Fruit fly (Drosophila melanogaster) whole organism, embryonic: Measurements from ENCODE around the gene Uro.

Experiments
- Bgb ChIP-seq: fragments of 200-800 bp; sonication (Bioruptor generic); IDR thresholded peaks from 2 replicates; pipeline ENCODE4 v1.3.6; 2022; ENCODE audit warnings: missing biosample characterization, missing genetic modification characterization; ENCODE audit not compliant: partially characterized antibody
- CG10654 ChIP-seq: fragments of 200-800 bp; sonication (Bioruptor generic); optimal IDR thresholded peaks from 2 replicates; lab custom pipeline; 2016; ENCODE audit warnings: missing biosample characterization, missing genetic modification characterization
- CG11398 ChIP-seq: fragments of 200-800 bp; sonication (Bioruptor generic); optimal IDR thresholded peaks from 2 replicates; lab custom pipeline; 2016; ENCODE audit warnings: missing biosample characterization, missing genetic modification characterization
- CG12071 ChIP-seq: fragments of 200-800 bp; sonication (Bioruptor generic); optimal IDR thresholded peaks from 3 replicates; lab custom pipeline; 2018; ENCODE audit warnings: missing biosample characterization, mild to moderate bottlenecking, missing genetic modification characterization
- CG12104 ChIP-seq: fragments of 200-800 bp; sonication (Bioruptor generic); optimal IDR thresholded peaks from 3 replicates; lab custom pipeline; 2016; ENCODE audit warnings: missing biosample characterization, missing genetic modification characterization
- CG12659 ChIP-seq: fragments of 200-800 bp; sonication (Bioruptor generic); optimal IDR thresholded peaks from 3 replicates; lab custom pipeline; 2017; ENCODE audit warnings: mild to moderate bottlenecking, missing biosample characterization, missing genetic modification reagents, missing genetic modification characterization
- CG13894 ChIP-seq: fragments of 200-800 bp; sonication (Bioruptor generic); optimal IDR thresholded peaks from 3 replicates; lab custom pipeline; 2018; ENCODE audit warnings: missing biosample characterization, mild to moderate bottlenecking, missing genetic modification characterization, moderate library complexity
- CG14014 ChIP-seq: fragments of 200-800 bp; sonication (Bioruptor generic); IDR thresholded peaks from 2 replicates; pipeline ENCODE4 v1.3.6; 2022; ENCODE audit warnings: missing biosample characterization, missing genetic modification characterization
- CG14667 ChIP-seq: fragments of 200-800 bp; sonication (Bioruptor generic); IDR thresholded peaks from 2 replicates; pipeline ENCODE4 v1.3.6; 2022; ENCODE audit warnings: missing biosample characterization, missing genetic modification characterization
- CG1603 ChIP-seq: fragments of 200-800 bp; sonication (Bioruptor generic); optimal IDR thresholded peaks from 2 replicates; lab custom pipeline; 2019; ENCODE audit warnings: missing biosample characterization, mild to moderate bottlenecking, missing genetic modification characterization, moderate library complexity
- CG1647 ChIP-seq: fragments of 200-800 bp; sonication (Bioruptor generic); optimal IDR thresholded peaks from 3 replicates; lab custom pipeline; 2016; ENCODE audit warnings: missing biosample characterization, missing genetic modification characterization
- CG17385 ChIP-seq: fragments of 200-800 bp; sonication (Bioruptor generic); optimal IDR thresholded peaks from 3 replicates; lab custom pipeline; 2018; ENCODE audit warnings: missing biosample characterization, mild to moderate bottlenecking, missing genetic modification characterization
- CG34422 ChIP-seq: fragments of 200-800 bp; sonication (Bioruptor generic); IDR thresholded peaks from 3 replicates; pipeline ENCODE4 v1.3.6; 2022; ENCODE audit warnings: missing biosample characterization, missing genetic modification characterization
- CG4360 ChIP-seq: fragments of 200-800 bp; sonication (Bioruptor generic); IDR thresholded peaks from 2 replicates; pipeline ENCODE4 v1.3.6; 2022; ENCODE audit warnings: missing biosample characterization, missing genetic modification characterization
- CG6272 ChIP-seq: fragments of 200-800 bp; sonication (Bioruptor generic); IDR thresholded peaks from 2 replicates; pipeline ENCODE4 v1.3.6; 2022; ENCODE audit warnings: missing biosample characterization, missing genetic modification characterization
- CG6791 ChIP-seq: fragments of 200-800 bp; sonication (Bioruptor generic); IDR thresholded peaks from 3 replicates; pipeline ENCODE4 v1.3.6; 2022; ENCODE audit warnings: missing biosample characterization, missing genetic modification characterization; ENCODE audit not compliant: partially characterized antibody
- CG8388 ChIP-seq: fragments of 200-800 bp; sonication (Bioruptor generic); optimal IDR thresholded peaks from 2 replicates; lab custom pipeline; 2019; ENCODE audit warnings: missing biosample characterization, mild to moderate bottlenecking, missing genetic modification characterization, moderate library complexity
- CG8924 ChIP-seq: fragments of 200-800 bp; optimal IDR thresholded peaks from 3 replicates; lab custom pipeline; 2019; ENCODE audit warnings: missing biosample characterization, mild to moderate bottlenecking, missing genetic modification characterization, moderate library complexity
- CG9437 ChIP-seq: fragments of 200-800 bp; sonication (Bioruptor generic); optimal IDR thresholded peaks from 2 replicates; lab custom pipeline; 2018; ENCODE audit warnings: missing biosample characterization, mild to moderate bottlenecking, missing genetic modification characterization
- CG9932 ChIP-seq: fragments of 200-800 bp; sonication (Bioruptor generic); IDR thresholded peaks from 2 replicates; pipeline ENCODE4 v1.3.6; 2022; ENCODE audit warnings: missing biosample characterization, missing genetic modification characterization
- CrebB ChIP-seq: fragments of 200-800 bp; sonication (Bioruptor generic); optimal IDR thresholded peaks from 3 replicates; lab custom pipeline; 2018; ENCODE audit warnings: missing biosample characterization, mild to moderate bottlenecking, missing genetic modification characterization
- HLHmδ ChIP-seq: fragments of 200-800 bp; sonication (Bioruptor generic); optimal IDR thresholded peaks from 2 replicates; lab custom pipeline; 2018; ENCODE audit warnings: missing biosample characterization, mild to moderate bottlenecking, missing genetic modification characterization, moderate library complexity
- Hmx ChIP-seq: fragments of 200-800 bp; sonication (Bioruptor generic); optimal IDR thresholded peaks from 2 replicates; lab custom pipeline; 2016; ENCODE audit warnings: missing biosample characterization, missing genetic modification characterization
- Hsf ChIP-seq: fragments of 200-800 bp; sonication (Bioruptor generic); optimal IDR thresholded peaks from 3 replicates; lab custom pipeline; 2016; ENCODE audit warnings: missing biosample characterization, missing genetic modification characterization
- Myb ChIP-seq: fragments of 200-800 bp; sonication (Bioruptor generic); optimal IDR thresholded peaks from 2 replicates; lab custom pipeline; 2016; ENCODE audit warnings: missing biosample characterization, missing genetic modification characterization
- NfI ChIP-seq: fragments of 200-800 bp; sonication (Bioruptor generic); optimal IDR thresholded peaks from 3 replicates; lab custom pipeline; 2018; ENCODE audit warnings: missing biosample characterization, mild to moderate bottlenecking, missing genetic modification characterization, moderate library complexity
- Oli ChIP-seq: fragments of 200-800 bp; sonication (Bioruptor generic); optimal IDR thresholded peaks from 2 replicates; lab custom pipeline; 2018; ENCODE audit warnings: missing biosample characterization, mild to moderate bottlenecking, missing genetic modification characterization, moderate library complexity
- Rfx ChIP-seq: fragments of 200-800 bp; sonication (Bioruptor generic); IDR thresholded peaks from 2 replicates; pipeline ENCODE4 v1.3.6; 2022; ENCODE audit warnings: missing biosample characterization, missing genetic modification characterization
- Side ChIP-seq: fragments of 200-800 bp; sonication (Bioruptor generic); optimal IDR thresholded peaks from 2 replicates; lab custom pipeline; 2016; ENCODE audit warnings: missing biosample characterization, missing genetic modification characterization
- ash1 ChIP-seq: fragments of 200-800 bp; sonication (Bioruptor generic); optimal IDR thresholded peaks from 2 replicates; lab custom pipeline; 2018; ENCODE audit warnings: missing biosample characterization, mild to moderate bottlenecking, missing genetic modification characterization
- ato ChIP-seq: fragments of 200-800 bp; sonication (Bioruptor generic); IDR thresholded peaks from 2 replicates; pipeline ENCODE4 v1.3.6; 2022; ENCODE audit warnings: missing biosample characterization, missing genetic modification characterization; ENCODE audit not compliant: partially characterized antibody
- az2 ChIP-seq: fragments of 200-800 bp; sonication (Bioruptor generic); optimal IDR thresholded peaks from 3 replicates; lab custom pipeline; 2016; ENCODE audit warnings: missing biosample characterization, missing genetic modification characterization
- bigmax ChIP-seq: fragments of 200-800 bp; sonication (Bioruptor generic); optimal IDR thresholded peaks from 2 replicates; lab custom pipeline; 2018; ENCODE audit warnings: missing biosample characterization, mild to moderate bottlenecking, missing genetic modification characterization
- chinmo ChIP-seq: fragments of 200-800 bp; sonication (Bioruptor generic); IDR thresholded peaks from 4 replicates; pipeline ENCODE4 v1.3.6; 2022; ENCODE audit warnings: missing biosample characterization, missing genetic modification characterization; ENCODE audit not compliant: partially characterized antibody
- corto ChIP-seq: fragments of 200-800 bp; sonication (Bioruptor generic); optimal IDR thresholded peaks from 2 replicates; lab custom pipeline; 2016; ENCODE audit warnings: missing biosample characterization, mild to moderate bottlenecking, missing genetic modification characterization, moderate library complexity
- croc ChIP-seq: fragments of 200-800 bp; sonication (Bioruptor generic); conservative IDR thresholded peaks from 3 replicates; pipeline ENCODE4 v1.3.6; 2022; ENCODE audit warnings: missing biosample characterization, missing genetic modification characterization
- emc ChIP-seq: fragments of 200-800 bp; sonication (Bioruptor generic); optimal IDR thresholded peaks from 2 replicates; lab custom pipeline; 2016; ENCODE audit warnings: missing biosample characterization, missing genetic modification characterization
- en ChIP-seq: fragments of 200-800 bp; sonication (Bioruptor generic); optimal IDR thresholded peaks from 2 replicates; lab custom pipeline; 2016; ENCODE audit warnings: missing biosample characterization, missing genetic modification characterization
- fu2 ChIP-seq: fragments of 200-800 bp; sonication (Bioruptor generic); optimal IDR thresholded peaks from 2 replicates; lab custom pipeline; 2016; ENCODE audit warnings: missing biosample characterization, missing genetic modification characterization
- gro ChIP-seq: fragments of 200-800 bp; sonication (Bioruptor generic); optimal IDR thresholded peaks from 2 replicates; lab custom pipeline; 2016; ENCODE audit warnings: missing biosample characterization, missing genetic modification characterization
- jigr1 ChIP-seq: fragments of 200-800 bp; sonication (Bioruptor generic); IDR thresholded peaks from 3 replicates; pipeline ENCODE4 v1.3.6; 2022; ENCODE audit warnings: missing biosample characterization, missing genetic modification characterization
- nerfin-2 ChIP-seq: fragments of 200-800 bp; sonication (Bioruptor generic); IDR thresholded peaks from 2 replicates; pipeline ENCODE4 v1.3.6; 2022; ENCODE audit warnings: missing biosample characterization, missing genetic modification characterization; ENCODE audit not compliant: partially characterized antibody
- nmo ChIP-seq: fragments of 200-800 bp; sonication (Bioruptor generic); optimal IDR thresholded peaks from 2 replicates; lab custom pipeline; 2018; ENCODE audit warnings: missing biosample characterization, mild to moderate bottlenecking, missing genetic modification characterization, moderate library complexity
- pita ChIP-seq: fragments of 200-800 bp; sonication (Bioruptor generic); optimal IDR thresholded peaks from 2 replicates; lab custom pipeline; 2017; ENCODE audit warnings: missing biosample characterization, mild to moderate bottlenecking, missing genetic modification characterization
- pnt ChIP-seq: fragments of 200-800 bp; sonication (Bioruptor generic); optimal IDR thresholded peaks from 3 replicates; lab custom pipeline; 2016; ENCODE audit warnings: missing biosample characterization, missing genetic modification characterization
- sens ChIP-seq: fragments of 200-800 bp; sonication (Bioruptor generic); peaks from one replicate; lab custom pipeline; 2016; ENCODE audit warnings: missing biosample characterization, missing genetic modification characterization
- so ChIP-seq: fragments of 200-800 bp; sonication (Bioruptor generic); IDR thresholded peaks from 3 replicates; pipeline ENCODE4 v1.3.6; 2022; ENCODE audit warnings: missing biosample characterization, missing genetic modification characterization
- tgo ChIP-seq: fragments of 200-800 bp; sonication (Bioruptor generic); IDR thresholded peaks from 3 replicates; pipeline ENCODE4 v1.3.6; 2022; ENCODE audit warnings: missing biosample characterization, missing genetic modification characterization
- tio ChIP-seq: fragments of 200-800 bp; sonication (Bioruptor generic); optimal IDR thresholded peaks from 2 replicates; lab custom pipeline; 2017; ENCODE audit warnings: missing biosample characterization, missing genetic modification characterization, inconsistent platforms
- trem ChIP-seq: fragments of 200-800 bp; optimal IDR thresholded peaks from 3 replicates; lab custom pipeline; 2019; ENCODE audit warnings: missing biosample characterization, mild to moderate bottlenecking, missing genetic modification characterization, moderate library complexity
- twi ChIP-seq: fragments of 200-800 bp; optimal IDR thresholded peaks from 2 replicates; lab custom pipeline; 2019; ENCODE audit warnings: missing biosample characterization, mild to moderate bottlenecking, missing genetic modification characterization, moderate library complexity

Gene Uro

dm6 chr2L:7810519-7810918 lies 30.6 kb downstream of the Uro start, which contains the start of gene Cdc14 (continued):
- TF ChIP-seq Rfx: no peak
- TF ChIP-seq CG6791 (GFP tag; lab: Robert Waterston, UW): peak; percentile 45; the same call in 2 of the 3 replicates
- TF ChIP-seq CG34422 (GFP tag; lab: Robert Waterston, UW): peak; percentile 47; the same call in 1 of the 3 replicates
- no peak for TF ChIP-seq CG6272 (GFP tag; lab: Robert Waterston, UW)
- peak; percentile 55; the same call in 1 of the 2 replicates for TF ChIP-seq Bgb (GFP tag; lab: Robert Waterston, UW)
- no peak for TF ChIP-seq CG8388 (GFP tag; lab: Kevin White, UChicago)
- TF ChIP-seq nmo (GFP tag; lab: Kevin White, UChicago): no peak
- no peak for TF ChIP-seq tgo (GFP tag; lab: Robert Waterston, UW)
- no peak for TF ChIP-seq tio
- no peak for TF ChIP-seq CG4360 (GFP tag; lab: Robert Waterston, UW)
- no peak for TF ChIP-seq CG13894
- no peak for TF ChIP-seq ash1 (GFP tag; lab: Kevin White, UChicago)
- no peak for TF ChIP-seq CG14667 (GFP tag; lab: Robert Waterston, UW)
- TF ChIP-seq sens: peak; percentile 61
- TF ChIP-seq pita (GFP tag; lab: Kevin White, UChicago): no peak
- peak; percentile 35; the same call in 1 of the 2 replicates for TF ChIP-seq CG9932 (GFP tag; lab: Robert Waterston, UW)
- no peak for TF ChIP-seq CG14014 (GFP tag; lab: Robert Waterston, UW)
- no peak for TF ChIP-seq CG11398 (GFP tag; lab: Kevin White, UChicago)
- TF ChIP-seq en (GFP tag; lab: Kevin White, UChicago): no peak
- no peak for TF ChIP-seq Hmx (GFP tag; lab: Kevin White, UChicago)
- TF ChIP-seq croc (GFP tag; lab: Robert Waterston, UW): no peak
- TF ChIP-seq gro (GFP tag; lab: Kevin White, UChicago): peak; percentile 23
- TF ChIP-seq CG9437 (GFP tag; lab: Kevin White, UChicago): no peak
- TF ChIP-seq CG1603 (tag; lab: Kevin White, UChicago): peak; percentile 38
- no peak for TF ChIP-seq Hsf (GFP tag; lab: Kevin White, UChicago)
- TF ChIP-seq HLHmδ: peak; percentile 14
- peak; percentile 88 for TF ChIP-seq Myb (GFP tag; lab: Kevin White, UChicago)
- TF ChIP-seq jigr1: no peak
- no peak for TF ChIP-seq az2 (GFP tag; lab: Kevin White, UChicago)
- no peak for TF ChIP-seq CG1647 (GFP tag; lab: Kevin White, UChicago)
- no peak for TF ChIP-seq Oli (tag; lab: Kevin White, UChicago)
- TF ChIP-seq pnt (GFP tag; lab: Kevin White, UChicago): no peak
- peak; percentile 16 for TF ChIP-seq CG8924 (tag; lab: Kevin White, UChicago)
- TF ChIP-seq twi (tag; lab: Kevin White, UChicago): no peak
- peak; percentile 59; the same call in 2 of the 3 replicates for TF ChIP-seq so
- no peak for TF ChIP-seq CG12104
- TF ChIP-seq nerfin-2: peak; percentile 54
- TF ChIP-seq ato (GFP tag; lab: Robert Waterston, UW): peak; percentile 44; the same call in 1 of the 2 replicates
- TF ChIP-seq fu2 (GFP tag; lab: Kevin White, UChicago): no peak
- TF ChIP-seq CG12659 (GFP tag; lab: Kevin White, UChicago): peak; percentile 3
- peak; percentile 25 for TF ChIP-seq CG17385 (GFP tag; lab: Kevin White, UChicago)
- TF ChIP-seq NfI (GFP tag; lab: Kevin White, UChicago): no peak
- TF ChIP-seq trem: no peak
- peak; percentile 21 for TF ChIP-seq CG12071 (GFP tag; lab: Kevin White, UChicago)
- TF ChIP-seq CG10654 (GFP tag; lab: Kevin White, UChicago): no peak
- no peak for TF ChIP-seq emc (GFP tag; lab: Kevin White, UChicago)
- TF ChIP-seq Side (GFP tag; lab: Kevin White, UChicago): no peak
- TF ChIP-seq bigmax (GFP tag; lab: Kevin White, UChicago): no peak
- TF ChIP-seq chinmo: peak; percentile 77; the same call in 2 of the 4 replicates
- TF ChIP-seq corto (GFP tag; lab: Kevin White, UChicago): no peak
- peak; percentile 23 for TF ChIP-seq CrebB (tag; lab: Kevin White, UChicago)
